Fruit fly (Drosophila melanogaster): ENCODE data around the gene TTLL6B.

- TF ChIP-seq Dif (GFP tag; optimal IDR thresholded peaks at IDR 0.05; ENCODE audit: partially characterized antibody), result no peak
- TF ChIP-seq ey (GFP tag; optimal IDR thresholded peaks at IDR 0.05), result no peak
- TF ChIP-seq dsf (GFP tag; optimal IDR thresholded peaks at IDR 0.05; ENCODE audit: borderline replicate concordance), result no peak
- TF ChIP-seq fru (GFP tag; optimal IDR thresholded peaks at IDR 0.05), result no peak
- TF ChIP-seq CG32264 (GFP tag; optimal IDR thresholded peaks at IDR 0.05), result no peak
- no peak for TF ChIP-seq brk (GFP tag; optimal IDR thresholded peaks at IDR 0.05)
- TF ChIP-seq CG9705 (GFP tag; optimal IDR thresholded peaks at IDR 0.05), result no peak
- TF ChIP-seq Sp1 (GFP tag; optimal IDR thresholded peaks at IDR 0.05), result no peak
- peak; percentile 4 for TF ChIP-seq Hr83 (GFP tag; optimal IDR thresholded peaks at IDR 0.05; ENCODE audit: poor library complexity, severe bottlenecking)
- TF ChIP-seq Hr78 (GFP tag; optimal IDR thresholded peaks at IDR 0.05), result no peak
- TF ChIP-seq psq (GFP tag; optimal IDR thresholded peaks at IDR 0.05), result no peak
- TF ChIP-seq dmrt93B (GFP tag; optimal IDR thresholded peaks at IDR 0.05), result no peak
- no peak for TF ChIP-seq Hnf4 (GFP tag; optimal IDR thresholded peaks at IDR 0.05)
- no peak for TF ChIP-seq br (GFP tag; optimal IDR thresholded peaks at IDR 0.05)
These were observed 12.1 kb downstream of the TTLL6B start, which contains the start of the genes CG31064 and PolA2 for dm6 chr3R:27238438-27239301.
